Worm (Caenorhabditis elegans): ENCODE results near the gene Y42G9A.3.
A peak's percentile ranks its signal among the peaks of the same experiment; 100 is the strongest.

Y42G9A.3 gene

ce11 chrIII:6145896-6146295 is at the start of gene Y42G9A.3:
Y42G9A.3 (plus strand) TSS chrIII:6146258.
- no peak for TF ChIP-seq lin-32 (GFP tag; optimal IDR thresholded peaks at IDR 0.05)
- TF ChIP-seq ztf-11 (tag; optimal IDR thresholded peaks at IDR 0.05): no peak
- TF ChIP-seq lin-13 (tag; optimal IDR thresholded peaks at IDR 0.05): no peak
- TF ChIP-seq mep-1 (tag; optimal IDR thresholded peaks at IDR 0.05): no peak
- no peak for TF ChIP-seq tbx-8 (GFP tag; optimal IDR thresholded peaks at IDR 0.05)
- TF ChIP-seq nhr-237 (tag; optimal IDR thresholded peaks at IDR 0.05): no peak
- TF ChIP-seq drap-1 (GFP tag; optimal IDR thresholded peaks at IDR 0.05): no peak
- TF ChIP-seq snpc-4 (tag; optimal IDR thresholded peaks at IDR 0.05): no peak
- no peak for TF ChIP-seq sem-2 (GFP tag; optimal IDR thresholded peaks at IDR 0.05)
- TF ChIP-seq nhr-12 (tag; optimal IDR thresholded peaks at IDR 0.05): no peak
- TF ChIP-seq mls-2 (tag; optimal IDR thresholded peaks at IDR 0.05): no peak
- TF ChIP-seq lsy-2 (tag; optimal IDR thresholded peaks at IDR 0.05): no peak
- TF ChIP-seq unc-39 (tag; optimal IDR thresholded peaks at IDR 0.05): no peak
- no peak for TF ChIP-seq hlh-1 (tag; optimal IDR thresholded peaks at IDR 0.05)

- no peak for TF ChIP-seq mls-2 (tag; optimal IDR thresholded peaks at IDR 0.05)
- no peak for TF ChIP-seq pha-4 (tag; optimal IDR thresholded peaks at IDR 0.05)
- no peak for TF ChIP-seq mab-5 (tag; optimal IDR thresholded peaks at IDR 0.05)
- no peak for TF ChIP-seq sptf-1 (tag; optimal IDR thresholded peaks at IDR 0.05)
- no peak for TF ChIP-seq M03D4.4 (tag; optimal IDR thresholded peaks at IDR 0.05)
- no peak for TF ChIP-seq hlh-1 (tag; optimal IDR thresholded peaks at IDR 0.05)
- TF ChIP-seq sem-2 (GFP tag; optimal IDR thresholded peaks at IDR 0.05): no peak
- no peak for TF ChIP-seq nhr-12 (tag; optimal IDR thresholded peaks at IDR 0.05)
- TF ChIP-seq nhr-237 (tag; optimal IDR thresholded peaks at IDR 0.05): no peak
- no peak for TF ChIP-seq ceh-83 (GFP tag; optimal IDR thresholded peaks at IDR 0.05)
- TF ChIP-seq snpc-4 (tag; optimal IDR thresholded peaks at IDR 0.05): no peak
- no peak for TF ChIP-seq lin-13 (tag; optimal IDR thresholded peaks at IDR 0.05)
- no peak for TF ChIP-seq elt-3 (tag; optimal IDR thresholded peaks at IDR 0.05)
- TF ChIP-seq ceh-43 (GFP tag; optimal IDR thresholded peaks at IDR 0.05): no peak
- TF ChIP-seq unc-62 (GFP tag; optimal IDR thresholded peaks at IDR 0.05): no peak
Measured at ce11 chrIII:6102762-6103161, 43.3 kb upstream of the Y42G9A.3 start, which contains the start of gene C05D10.4. C05D10.4 (minus strand) TSS chrIII:6102862.

ce11 chrIII:6105897-6106296 is 40.2 kb upstream of the Y42G9A.3 start:
- TF ChIP-seq bed-3 (GFP tag; optimal IDR thresholded peaks at IDR 0.05): no peak
- TF ChIP-seq lin-32 (GFP tag; optimal IDR thresholded peaks at IDR 0.05): no peak
- TF ChIP-seq lsy-2 (tag; optimal IDR thresholded peaks at IDR 0.05): no peak
- TF ChIP-seq ceh-39 (tag; optimal IDR thresholded peaks at IDR 0.05): no peak
- TF ChIP-seq drap-1 (GFP tag; optimal IDR thresholded peaks at IDR 0.05): no peak
- TF ChIP-seq cnd-1 (tag; optimal IDR thresholded peaks at IDR 0.05): no peak
- TF ChIP-seq M03D4.4 (tag; optimal IDR thresholded peaks at IDR 0.05): no peak
- no peak for TF ChIP-seq nhr-12 (tag; optimal IDR thresholded peaks at IDR 0.05)
- TF ChIP-seq tbx-8 (GFP tag; optimal IDR thresholded peaks at IDR 0.05): no peak
- no peak for TF ChIP-seq mep-1 (tag; optimal IDR thresholded peaks at IDR 0.05)
- TF ChIP-seq blmp-1 (tag; optimal IDR thresholded peaks at IDR 0.05): no peak
- no peak for TF ChIP-seq pha-4 (tag; optimal IDR thresholded peaks at IDR 0.05)
- TF ChIP-seq ces-1 (GFP tag; optimal IDR thresholded peaks at IDR 0.05): no peak
- TF ChIP-seq mls-2 (tag; optimal IDR thresholded peaks at IDR 0.05): no peak

- TF ChIP-seq unc-120 (tag; optimal IDR thresholded peaks at IDR 0.05; ENCODE audit: poor library complexity, severe bottlenecking): no peak
- TF ChIP-seq zip-8 (tag; optimal IDR thresholded peaks at IDR 0.05): no peak
- no peak for TF ChIP-seq elt-1 (tag; optimal IDR thresholded peaks at IDR 0.05; ENCODE audit: borderline replicate concordance, insufficient read depth)
- no peak for TF ChIP-seq pha-4 (tag; optimal IDR thresholded peaks at IDR 0.05)
- TF ChIP-seq lsy-2 (tag; optimal IDR thresholded peaks at IDR 0.05): no peak
- peak; percentile 88 for TF ChIP-seq ces-1 (GFP tag; optimal IDR thresholded peaks at IDR 0.05)
- TF ChIP-seq cnd-1 (tag; optimal IDR thresholded peaks at IDR 0.05): no peak
Measured at ce11 chrIII:6110187-6110586, 35.9 kb upstream of the Y42G9A.3 start.

- no peak for TF ChIP-seq unc-120 (tag; optimal IDR thresholded peaks at IDR 0.05; ENCODE audit: poor library complexity, severe bottlenecking)
- TF ChIP-seq mep-1 (tag; optimal IDR thresholded peaks at IDR 0.05): peak; percentile 19
- no peak for TF ChIP-seq nhr-237 (tag; optimal IDR thresholded peaks at IDR 0.05)
- TF ChIP-seq mab-5 (tag; optimal IDR thresholded peaks at IDR 0.05): no peak
- no peak for TF ChIP-seq zip-8 (tag; optimal IDR thresholded peaks at IDR 0.05)
- no peak for TF ChIP-seq flh-1 (GFP tag; optimal IDR thresholded peaks at IDR 0.05)
- peak; percentile 53 for TF ChIP-seq lsy-2 (tag; optimal IDR thresholded peaks at IDR 0.05)
- no peak for TF ChIP-seq tbx-8 (GFP tag; optimal IDR thresholded peaks at IDR 0.05)
- TF ChIP-seq ceh-83 (GFP tag; optimal IDR thresholded peaks at IDR 0.05): no peak
- no peak for TF ChIP-seq drap-1 (GFP tag; optimal IDR thresholded peaks at IDR 0.05)
- TF ChIP-seq bed-3 (GFP tag; optimal IDR thresholded peaks at IDR 0.05): no peak
- TF ChIP-seq ham-2 (GFP tag; optimal IDR thresholded peaks at IDR 0.05): no peak
- TF ChIP-seq blmp-1 (tag; optimal IDR thresholded peaks at IDR 0.05): no peak
- no peak for TF ChIP-seq ceh-39 (tag; optimal IDR thresholded peaks at IDR 0.05)
- TF ChIP-seq cnd-1 (tag; optimal IDR thresholded peaks at IDR 0.05): no peak
- TF ChIP-seq elt-1 (tag; optimal IDR thresholded peaks at IDR 0.05; ENCODE audit: borderline replicate concordance, insufficient read depth): no peak
- TF ChIP-seq nhr-76 (tag; optimal IDR thresholded peaks at IDR 0.05): no peak
- TF ChIP-seq ztf-11 (tag; optimal IDR thresholded peaks at IDR 0.05): no peak
- no peak for TF ChIP-seq mls-2 (tag; optimal IDR thresholded peaks at IDR 0.05)
- TF ChIP-seq lin-32 (GFP tag; optimal IDR thresholded peaks at IDR 0.05): no peak
- TF ChIP-seq nhr-12 (tag; optimal IDR thresholded peaks at IDR 0.05): no peak
- TF ChIP-seq ces-1 (GFP tag; optimal IDR thresholded peaks at IDR 0.05): peak; percentile 73
- TF ChIP-seq unc-39 (tag; optimal IDR thresholded peaks at IDR 0.05): no peak
- TF ChIP-seq pha-4 (tag; optimal IDR thresholded peaks at IDR 0.05): no peak
Measured at ce11 chrIII:6116281-6116886, 29.7 kb upstream of the Y42G9A.3 start, which contains the start of gene nmt-1. nmt-1 (minus strand) TSS chrIII:6116331.
